Worm (Caenorhabditis elegans): ENCODE measurements around the gene srw-136.

DNA sequence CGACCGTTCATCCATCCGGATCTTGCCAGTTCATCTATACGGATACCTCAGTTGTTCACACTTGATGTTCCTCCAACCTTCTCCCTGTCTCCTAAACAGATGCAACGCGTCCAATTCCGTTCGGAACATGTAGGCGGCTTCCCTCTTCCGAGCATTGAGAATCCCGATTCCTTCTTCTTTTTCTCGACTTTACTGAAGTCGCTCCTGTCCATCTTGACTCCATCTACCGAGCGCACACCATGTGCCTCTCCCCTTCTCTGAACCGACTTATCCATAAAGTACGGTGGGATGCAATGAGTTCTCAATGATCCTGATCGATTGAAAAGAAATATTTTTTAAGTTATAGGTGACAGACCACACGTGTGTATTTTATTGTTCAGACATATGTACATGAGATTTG lies 18.3 kb downstream of the srw-136 start:
- TF ChIP-seq tab-1 (GFP tag; IDR thresholded peaks at IDR 0.05) (no peak), ref-1 (GFP tag; conservative IDR thresholded peaks at IDR 0.05) (no peak), flt-1 (GFP tag; IDR thresholded peaks at IDR 0.05) (no peak), ztf-23 (GFP tag; IDR thresholded peaks at IDR 0.05) (no peak), T22C8.4 (GFP tag; IDR thresholded peaks at IDR 0.05) (no peak), klf-2 (GFP tag; conservative IDR thresholded peaks at IDR 0.05) (no peak)

Measured in whole organism, midembryonic.